Fruit fly (Drosophila melanogaster) whole organism, pupa: ENCODE data around the gene CG34250.

Experiments used
- CG12605 ChIP-seq: fragments of 200-800 bp; sonication (Bioruptor generic); IDR thresholded peaks from 2 replicates; pipeline ENCODE4 v1.3.6; 2022; ENCODE audit warnings: missing biosample characterization, missing genetic modification characterization
- CG17806 ChIP-seq: fragments of 200-800 bp; sonication (Bioruptor generic); optimal IDR thresholded peaks from 2 replicates; lab custom pipeline; 2018; ENCODE audit warnings: missing biosample characterization, mild to moderate bottlenecking, missing genetic modification characterization, moderate library complexity
- CG4496 ChIP-seq: fragments of 200-800 bp; sonication (Bioruptor generic); IDR thresholded peaks from 3 replicates; pipeline ENCODE4 v1.3.6; 2022; ENCODE audit warnings: missing biosample characterization, missing genetic modification characterization
- CG8159 ChIP-seq: fragments of 200-800 bp; sonication (Bioruptor generic); optimal IDR thresholded peaks from 3 replicates; lab custom pipeline; 2018; ENCODE audit warnings: missing biosample characterization, mild to moderate bottlenecking, missing genetic modification characterization, moderate library complexity

DNA sequence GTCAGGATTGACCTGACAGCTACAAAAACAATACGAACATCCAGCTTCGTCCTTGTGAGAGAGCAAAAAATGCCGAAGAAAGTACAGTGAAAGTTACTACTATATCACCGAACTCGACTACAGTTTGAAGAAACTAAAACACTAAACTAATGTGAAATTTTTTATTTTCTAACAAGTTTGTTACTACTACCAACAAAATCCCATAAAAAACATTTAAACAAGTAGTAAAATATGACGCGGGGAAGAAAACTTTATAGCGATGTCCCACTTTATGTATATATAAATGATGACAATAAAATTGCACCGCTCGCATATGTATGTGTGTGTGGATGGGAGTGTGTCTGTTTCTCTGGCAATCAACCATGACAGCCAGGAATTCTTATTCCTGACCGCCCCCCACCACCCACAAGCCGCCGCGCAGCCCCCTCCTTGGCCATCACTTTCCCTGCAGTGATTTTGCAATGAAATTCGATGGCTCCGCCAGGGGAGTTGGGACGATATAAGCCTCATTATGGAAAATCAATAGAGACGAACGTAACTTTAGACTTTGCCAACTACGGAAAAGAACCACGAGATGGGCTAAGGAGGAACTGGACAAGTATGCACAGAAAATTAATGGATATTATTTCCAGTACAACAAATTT lies 14.5 kb upstream of the CG34250 start:
- TF ChIP-seq CG17806 (tag; lab: Kevin White, UChicago) (no peak), CG8159 (no peak), CG12605 (GFP tag; lab: Robert Waterston, UW) (no peak), CG4496 (GFP tag; lab: Robert Waterston, UW) (no peak)
